Worm (Caenorhabditis elegans): Measurements from ENCODE around the gene T19A5.3.

- TF ChIP-seq elt-2 (tag; optimal IDR thresholded peaks at IDR 0.05) (no peak), nhr-25 (tag; optimal IDR thresholded peaks at IDR 0.05) (no peak)
Observed at ce11 chrV:8984783-8985182, 40.9 kb upstream of the T19A5.3 start.
